Worm (Caenorhabditis elegans) whole organism, young adult: ENCODE data around the gene Y69A2AR.28.

Experiments used
- B0261.1 ChIP-seq: sonication (generic microtip); optimal IDR thresholded peaks from 2 replicates; lab custom pipeline; 2016; ENCODE audit warnings: mild to moderate bottlenecking, missing genetic modification characterization, moderate library complexity, missing compliant biosample characterization
- B0336.3 ChIP-seq: fragments of 200-800 bp; sonication (Bioruptor generic); IDR thresholded peaks from 2 replicates; pipeline ENCODE4 v1.3.6; 2022; ENCODE audit warnings: missing genetic modification characterization, missing compliant biosample characterization
- F33H1.4 ChIP-seq: fragments of 200-800 bp; sonication (Bioruptor generic); IDR thresholded peaks from 2 replicates; pipeline ENCODE4 v1.3.6; 2022; ENCODE audit warnings: missing genetic modification reagents, missing genetic modification characterization, missing compliant biosample characterization
- F49E8.2 ChIP-seq: sonication (generic microtip); optimal IDR thresholded peaks from 3 replicates; lab custom pipeline; 2017; ENCODE audit warnings: missing genetic modification characterization, mild to moderate bottlenecking, missing compliant biosample characterization, antibody characterized with exemption, moderate library complexity; ENCODE audit not compliant: insufficient read depth
- F55B11.4 ChIP-seq: sonication (generic microtip); optimal IDR thresholded peaks from 2 replicates; lab custom pipeline; 2016; ENCODE audit warnings: missing compliant biosample characterization, missing genetic modification characterization, borderline replicate concordance; ENCODE audit not compliant: insufficient read depth
- K11D2.4 ChIP-seq: fragments of 200-800 bp; sonication (Bioruptor generic); IDR thresholded peaks from 2 replicates; pipeline ENCODE4 v1.3.6; 2022; ENCODE audit warnings: missing genetic modification reagents, missing genetic modification characterization, missing compliant biosample characterization
- ZK185.1 ChIP-seq: sonication (generic microtip); optimal IDR thresholded peaks from 2 replicates; lab custom pipeline; 2016; ENCODE audit warnings: mild to moderate bottlenecking, missing genetic modification characterization, missing compliant biosample characterization; ENCODE audit not compliant: poor library complexity, severe bottlenecking
- akir-1 ChIP-seq: fragments of 200-800 bp; sonication (Bioruptor generic); optimal IDR thresholded peaks from 2 replicates; lab custom pipeline; 2018; ENCODE audit warnings: mild to moderate bottlenecking, missing genetic modification characterization, moderate library complexity, missing compliant biosample characterization
- athp-1 ChIP-seq: sonication (generic microtip); optimal IDR thresholded peaks from 2 replicates; lab custom pipeline; 2017; ENCODE audit warnings: mild to moderate bottlenecking, missing genetic modification characterization, missing compliant biosample characterization
- attf-6 ChIP-seq: fragments of 200-800 bp; sonication (Bioruptor generic); IDR thresholded peaks from 2 replicates; pipeline ENCODE4 v1.3.6; 2022; ENCODE audit warnings: missing genetic modification reagents, missing genetic modification characterization, missing compliant biosample characterization
- bed-1 ChIP-seq: fragments of 200-800 bp; sonication (Bioruptor generic); IDR thresholded peaks from 2 replicates; pipeline ENCODE4 v1.3.6; 2022; ENCODE audit warnings: missing genetic modification reagents, missing genetic modification characterization, missing compliant biosample characterization
- bed-2 ChIP-seq: fragments of 200-800 bp; sonication (Bioruptor generic); IDR thresholded peaks from 2 replicates; pipeline ENCODE4 v1.3.6; 2022; ENCODE audit warnings: missing genetic modification reagents, missing genetic modification characterization, missing compliant biosample characterization
- cebp-1 ChIP-seq, 2 experiments: fragments of 200-800 bp in 1 of 2; sonication (Bioruptor generic) in 1 of 2; sonication (generic microtip) in 1 of 2; IDR thresholded peaks in 1 of 2; optimal IDR thresholded peaks in 1 of 2; 2 replicates each; pipeline versions ENCODE4 v1.3.6 to Lab custom; 2017 to 2022; ENCODE audit warnings: missing compliant biosample characterization in 2 of 2, missing genetic modification characterization in 2 of 2, mild to moderate bottlenecking in 1 of 2, missing genetic modification reagents in 1 of 2, moderate library complexity in 1 of 2
- cebp-2 ChIP-seq: fragments of 200-800 bp; sonication (Bioruptor generic); IDR thresholded peaks from 2 replicates; pipeline ENCODE4 v1.3.6; 2022; ENCODE audit warnings: missing genetic modification characterization, missing compliant biosample characterization
- ceh-58 ChIP-seq: fragments of 200-800 bp; sonication (Bioruptor generic); IDR thresholded peaks from 2 replicates; pipeline ENCODE4 v1.3.6; 2022; ENCODE audit warnings: missing genetic modification characterization, missing compliant biosample characterization
- ceh-91 ChIP-seq: fragments of 200-800 bp; sonication (Bioruptor generic); IDR thresholded peaks from 2 replicates; pipeline ENCODE4 v1.3.6; 2022; ENCODE audit warnings: missing genetic modification reagents, missing genetic modification characterization, missing compliant biosample characterization
- die-1 ChIP-seq: sonication (generic microtip); optimal IDR thresholded peaks from 2 replicates; lab custom pipeline; 2016; ENCODE audit warnings: missing genotype, mild to moderate bottlenecking, missing genetic modification characterization, missing compliant biosample characterization
- egl-44 ChIP-seq: fragments of 200-800 bp; sonication (Bioruptor generic); IDR thresholded peaks from 2 replicates; pipeline ENCODE4 v1.3.6; 2022; ENCODE audit warnings: missing genetic modification reagents, missing genetic modification characterization, missing compliant biosample characterization
- ekl-4 ChIP-seq: fragments of 200-800 bp; sonication (Bioruptor generic); IDR thresholded peaks from 2 replicates; pipeline ENCODE4 v1.3.6; 2022; ENCODE audit warnings: missing genetic modification reagents, missing genetic modification characterization, missing compliant biosample characterization
- gei-17 ChIP-seq: fragments of 200-800 bp; sonication (Bioruptor generic); optimal IDR thresholded peaks from 2 replicates; lab custom pipeline; 2018; ENCODE audit warnings: mild to moderate bottlenecking, missing genetic modification characterization, missing compliant biosample characterization
- him-1 ChIP-seq: sonication (generic microtip); optimal IDR thresholded peaks from 2 replicates; lab custom pipeline; 2016; ENCODE audit warnings: missing genotype, missing genetic modification reagents, missing genetic modification characterization, missing compliant biosample characterization
- hlh-12 ChIP-seq: sonication (generic microtip); optimal IDR thresholded peaks from 2 replicates; lab custom pipeline; 2016; ENCODE audit warnings: missing genetic modification characterization, missing compliant biosample characterization
- hmg-20 ChIP-seq: fragments of 200-800 bp; sonication (Bioruptor generic); IDR thresholded peaks from 2 replicates; pipeline ENCODE4 v1.3.6; 2022; ENCODE audit warnings: missing genetic modification reagents, missing genetic modification characterization, missing compliant biosample characterization
- hsf-1 ChIP-seq: fragments of 200-800 bp; sonication (Bioruptor generic); IDR thresholded peaks from 2 replicates; pipeline ENCODE4 v1.3.6; 2022; ENCODE audit warnings: missing genetic modification reagents, missing genetic modification characterization, missing compliant biosample characterization
- lag-1 ChIP-seq: fragments of 200-800 bp; sonication (Bioruptor generic); IDR thresholded peaks from 2 replicates; pipeline ENCODE4 v1.3.6; 2022; ENCODE audit warnings: missing genetic modification reagents, missing genetic modification characterization, missing compliant biosample characterization
- let-526 ChIP-seq: fragments of 200-800 bp; sonication (Bioruptor generic); IDR thresholded peaks from 2 replicates; pipeline ENCODE4 v1.3.6; 2022; ENCODE audit warnings: missing genetic modification reagents, missing genetic modification characterization, missing compliant biosample characterization
- let-607 ChIP-seq, 2 experiments: fragments of 200-800 bp in 1 of 2; sonication (Bioruptor generic) in 1 of 2; sonication (generic microtip) in 1 of 2; optimal IDR thresholded peaks; 2 replicates each; lab custom pipeline; 2016 to 2018; ENCODE audit warnings: mild to moderate bottlenecking in 2 of 2, missing compliant biosample characterization in 2 of 2, missing genetic modification characterization in 2 of 2, moderate library complexity in 2 of 2, missing genotype in 1 of 2
- lin-40 ChIP-seq: sonication (generic microtip); optimal IDR thresholded peaks from 2 replicates; lab custom pipeline; 2016; ENCODE audit warnings: missing genetic modification characterization, mild to moderate bottlenecking, missing compliant biosample characterization, missing genotype, missing genetic modification reagents
- madf-3 ChIP-seq: fragments of 200-800 bp; sonication (Bioruptor generic); IDR thresholded peaks from 2 replicates; pipeline ENCODE4 v1.3.6; 2022; ENCODE audit warnings: missing genetic modification reagents, missing genetic modification characterization, missing compliant biosample characterization
- mcd-1 ChIP-seq: fragments of 200-800 bp; sonication (Bioruptor generic); IDR thresholded peaks from 2 replicates; pipeline ENCODE4 v1.3.6; 2022; ENCODE audit warnings: missing genetic modification reagents, missing genetic modification characterization, missing compliant biosample characterization
- mel-28 ChIP-seq: sonication (generic microtip); optimal IDR thresholded peaks from 2 replicates; lab custom pipeline; 2016; ENCODE audit warnings: borderline replicate concordance, mild to moderate bottlenecking, missing genetic modification characterization, missing compliant biosample characterization
- mxl-1 ChIP-seq: sonication (generic microtip); optimal IDR thresholded peaks from 2 replicates; lab custom pipeline; 2016; ENCODE audit warnings: missing genetic modification characterization, missing compliant biosample characterization
- nfya-1 ChIP-seq: sonication (generic microtip); optimal IDR thresholded peaks from 2 replicates; lab custom pipeline; 2017; ENCODE audit warnings: antibody characterized with exemption, missing compliant biosample characterization, missing genetic modification characterization, borderline replicate concordance; ENCODE audit not compliant: insufficient read depth
- nhr-80 ChIP-seq: sonication (generic microtip); optimal IDR thresholded peaks from 2 replicates; lab custom pipeline; 2016; ENCODE audit warnings: missing genetic modification characterization, missing compliant biosample characterization
- pha-4 ChIP-seq: fragments of 150-350 bp; sonication (generic microtip); optimal IDR thresholded peaks from 2 replicates; lab custom pipeline; 2014; ENCODE audit warnings: missing biosample characterization, missing genetic modification reagents, missing genetic modification characterization
- rcor-1 ChIP-seq: fragments of 200-800 bp; sonication (Bioruptor generic); IDR thresholded peaks from 2 replicates; pipeline ENCODE4 v1.3.6; 2022; ENCODE audit warnings: missing genetic modification reagents, missing genetic modification characterization, missing compliant biosample characterization
- repo-1 ChIP-seq: sonication (generic microtip); optimal IDR thresholded peaks from 2 replicates; lab custom pipeline; 2017; ENCODE audit warnings: mild to moderate bottlenecking, missing genetic modification characterization, missing compliant biosample characterization
- rpc-1 ChIP-seq, 2 experiments: fragments of 150-350 bp in 1 of 2; sonication (generic microtip) in 1 of 2; optimal IDR thresholded peaks; 2 replicates each; lab custom pipeline; 2014 to 2018; ENCODE audit warnings: missing biosample characterization in 1 of 2, missing genetic modification characterization in 1 of 2, missing genetic modification reagents in 1 of 2, missing genotype in 1 of 2
- sdz-38 ChIP-seq: sonication (generic microtip); optimal IDR thresholded peaks from 2 replicates; lab custom pipeline; 2016; ENCODE audit warnings: missing genotype, missing genetic modification characterization, missing compliant biosample characterization
- somi-1 ChIP-seq: fragments of 200-800 bp; sonication (Bioruptor generic); optimal IDR thresholded peaks from 2 replicates; lab custom pipeline; 2018; ENCODE audit warnings: mild to moderate bottlenecking, missing genetic modification characterization, missing compliant biosample characterization
- xnd-1 ChIP-seq: sonication (generic microtip); optimal IDR thresholded peaks from 2 replicates; lab custom pipeline; 2016; ENCODE audit warnings: missing genotype, missing genetic modification reagents, missing genetic modification characterization, missing compliant biosample characterization
- zfh-2 ChIP-seq: fragments of 200-800 bp; sonication (Bioruptor generic); conservative IDR thresholded peaks from 2 replicates; pipeline ENCODE4 v1.3.6; 2022; ENCODE audit warnings: missing genetic modification reagents, missing genetic modification characterization, missing compliant biosample characterization
- ztf-18 ChIP-seq: sonication (generic microtip); optimal IDR thresholded peaks from 2 replicates; lab custom pipeline; 2016; ENCODE audit warnings: missing genotype, mild to moderate bottlenecking, missing genetic modification characterization, missing compliant biosample characterization
- ztf-28 ChIP-seq: fragments of 200-800 bp; sonication (Bioruptor generic); IDR thresholded peaks from 2 replicates; pipeline ENCODE4 v1.3.6; 2022; ENCODE audit warnings: missing genetic modification reagents, missing genetic modification characterization, missing compliant biosample characterization
- ztf-6 ChIP-seq: fragments of 200-800 bp; sonication (Bioruptor generic); IDR thresholded peaks from 2 replicates; pipeline ENCODE4 v1.3.6; 2022; ENCODE audit warnings: missing genetic modification reagents, missing genetic modification characterization, missing compliant biosample characterization

Gene Y69A2AR.28

DNA sequence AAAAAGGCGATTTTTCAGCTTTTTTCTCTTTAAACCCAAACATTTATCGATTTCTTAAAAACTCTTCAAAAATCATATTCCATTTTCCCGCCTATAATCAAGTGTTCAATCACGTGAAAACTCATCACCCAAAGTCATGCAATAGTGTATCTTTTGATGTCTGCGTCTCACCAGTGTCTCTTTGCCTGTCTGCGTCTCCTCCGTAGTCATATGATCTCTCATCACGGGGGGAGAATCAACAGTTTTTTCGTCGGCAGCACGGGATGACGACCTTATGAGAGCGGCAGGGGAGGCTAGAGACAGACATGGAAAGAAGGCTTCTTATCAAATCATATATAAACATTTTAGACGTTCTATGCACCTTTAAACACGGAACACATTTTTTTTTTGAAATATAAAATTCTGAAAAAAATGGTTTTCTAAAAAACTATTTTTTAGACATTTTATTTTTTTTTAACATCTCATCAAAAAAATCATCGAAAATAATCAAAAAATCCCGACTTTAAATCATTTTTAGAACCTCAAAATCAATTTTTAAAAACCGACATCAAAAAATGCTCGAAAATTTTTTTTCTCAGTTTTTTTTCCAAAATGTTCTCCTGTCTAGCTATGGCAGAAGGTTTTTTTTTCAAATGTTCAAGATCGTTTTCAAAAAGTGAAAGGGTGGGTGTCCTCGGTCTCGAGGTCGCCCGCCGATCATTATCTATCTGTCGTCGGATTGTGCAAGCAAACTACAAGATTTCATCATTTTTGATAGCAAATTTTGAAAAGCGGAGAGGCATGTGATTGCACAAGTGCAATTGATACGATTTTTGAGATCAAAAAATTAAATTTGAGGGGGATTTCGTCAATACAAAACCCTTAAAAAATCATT, 10.6 kb downstream of the Y69A2AR.28 start:
- no peak for TF ChIP-seq xnd-1
- peak; percentile 90 for TF ChIP-seq akir-1 (GFP tag; lab: Kevin White, UChicago)
- TF ChIP-seq madf-3 (GFP tag; lab: Robert Waterston, UW): peak; percentile 93
- peak; percentile 19 for TF ChIP-seq B0261.1 (tag; lab: Kevin White, UChicago)
- peak; percentile 74; the same call in 1 of the 2 replicates for TF ChIP-seq ztf-6 (GFP tag; lab: Robert Waterston, UW)
- TF ChIP-seq lin-40 (tag; lab: Kevin White, UChicago): peak; percentile 97
- TF ChIP-seq B0336.3 (GFP tag; lab: Robert Waterston, UW): peak; percentile 98
- TF ChIP-seq sdz-38 (tag; lab: Kevin White, UChicago): no peak
- TF ChIP-seq hsf-1: peak; percentile 73
- peak; percentile 96 for TF ChIP-seq nhr-80 (tag; lab: Kevin White, UChicago)
- no peak for TF ChIP-seq hlh-12 (tag; lab: Kevin White, UChicago)
- no peak for TF ChIP-seq nfya-1
- 0 out of 2 replicates have a peak, but pooled peaks have one; percentile 38 for TF ChIP-seq ztf-28 (GFP tag; lab: Robert Waterston, UW)
- peak; percentile 97 for TF ChIP-seq athp-1
- TF ChIP-seq die-1 (tag; lab: Kevin White, UChicago): peak; percentile 70
- TF ChIP-seq mel-28 (tag; lab: Kevin White, UChicago): peak; percentile 77
- no peak for TF ChIP-seq F55B11.4
- peak; percentile 97 for TF ChIP-seq repo-1 (tag; lab: Kevin White, UChicago)
- TF ChIP-seq ZK185.1 (tag; lab: Kevin White, UChicago): peak; percentile 94
- TF ChIP-seq gei-17 (GFP tag; lab: Kevin White, UChicago): peak; percentile 88
- TF ChIP-seq hmg-20 (GFP tag; lab: Robert Waterston, UW): peak; percentile 67; the same call in 1 of the 2 replicates
- TF ChIP-seq bed-1 (GFP tag; lab: Robert Waterston, UW): peak; percentile 96
- no peak for TF ChIP-seq rpc-1 (optimal IDR thresholded peaks at IDR 0.05; lab: Kevin White, UChicago)
- TF ChIP-seq rpc-1 (tag; optimal IDR thresholded peaks at IDR 0.05; lab: Kevin White, UChicago): no peak
- peak; percentile 88 for TF ChIP-seq rcor-1 (GFP tag; lab: Robert Waterston, UW)
- peak; percentile 92 for TF ChIP-seq zfh-2 (GFP tag; lab: Robert Waterston, UW)
- peak; percentile 93 for TF ChIP-seq egl-44 (GFP tag; lab: Robert Waterston, UW)
- peak; percentile 99 for TF ChIP-seq somi-1 (GFP tag; lab: Kevin White, UChicago)
- TF ChIP-seq ceh-91 (GFP tag; lab: Robert Waterston, UW): peak; percentile 51
- TF ChIP-seq him-1 (tag; lab: Kevin White, UChicago): no peak
- TF ChIP-seq cebp-2: peak; percentile 79; the same call in 1 of the 2 replicates
- peak; percentile 78 to 93 for TF ChIP-seq let-607 (tag; optimal IDR thresholded peaks at IDR 0.05; lab: Kevin White, UChicago)
- TF ChIP-seq pha-4 (tag; lab: Kevin White, UChicago): peak; percentile 93
- peak; percentile 91 for TF ChIP-seq mcd-1 (GFP tag; lab: Robert Waterston, UW)
- no peak for TF ChIP-seq lag-1 (GFP tag; lab: Robert Waterston, UW)
- TF ChIP-seq K11D2.4: peak; percentile 97
- TF ChIP-seq let-526 (GFP tag; lab: Robert Waterston, UW): peak; percentile 99
- TF ChIP-seq bed-2 (GFP tag; lab: Robert Waterston, UW): no peak
- no peak for TF ChIP-seq F49E8.2 (tag; lab: Kevin White, UChicago)
- TF ChIP-seq F33H1.4: peak; percentile 65
- peak; percentile 99 for TF ChIP-seq ekl-4
- no peak for TF ChIP-seq mxl-1 (tag; lab: Kevin White, UChicago)
- peak; percentile 89 for TF ChIP-seq cebp-1 (GFP tag; IDR thresholded peaks at IDR 0.05; lab: Robert Waterston, UW)
- TF ChIP-seq cebp-1 (tag; optimal IDR thresholded peaks at IDR 0.05; lab: Kevin White, UChicago): peak; percentile 97
- TF ChIP-seq ceh-58: no peak
- peak; percentile 62 for TF ChIP-seq attf-6
- peak; percentile 68 for TF ChIP-seq ztf-18 (tag; lab: Kevin White, UChicago)
